Worm (Caenorhabditis elegans): ENCODE measurements around the gene tbg-1.

The tbg-1 gene

ce11 chrIII:9665490-9666179, 36.7 kb upstream of the tbg-1 start:
- no peak for TF ChIP-seq lin-13 (GFP tag; optimal IDR thresholded peaks at IDR 0.05)
- TF ChIP-seq T26A8.4 (GFP tag; IDR thresholded peaks at IDR 0.05): no peak
- no peak for TF ChIP-seq ZK546.5 (tag; optimal IDR thresholded peaks at IDR 0.05)
- no peak for TF ChIP-seq madf-9 (GFP tag; conservative IDR thresholded peaks at IDR 0.05)
- peak; percentile 56 for TF ChIP-seq dve-1 (tag; optimal IDR thresholded peaks at IDR 0.05; ENCODE audit: insufficient read depth)
- no peak for TF ChIP-seq dmd-8 (GFP tag; IDR thresholded peaks at IDR 0.05)
- TF ChIP-seq unc-39 (tag; optimal IDR thresholded peaks at IDR 0.05): no peak
- TF ChIP-seq rbr-2 (tag; optimal IDR thresholded peaks at IDR 0.05): peak; percentile 18
- peak; percentile 26 for TF ChIP-seq gei-8 (GFP tag; optimal IDR thresholded peaks at IDR 0.05)
- TF ChIP-seq madf-5 (GFP tag; IDR thresholded peaks at IDR 0.05): no peak
- TF ChIP-seq nhr-41 (GFP tag; IDR thresholded peaks at IDR 0.05): no peak
- peak in 1 of 2 experiments; percentile 23 for TF ChIP-seq hif-1 (tag; optimal IDR thresholded peaks at IDR 0.05)
- TF ChIP-seq ctbp-1 (GFP tag; IDR thresholded peaks at IDR 0.05): 0 out of 2 replicates have a peak, but pooled peaks have one; percentile 21
- TF ChIP-seq nhr-6 (tag; optimal IDR thresholded peaks at IDR 0.05): no peak
- no peak for TF ChIP-seq ceh-28 (tag; optimal IDR thresholded peaks at IDR 0.05)
- TF ChIP-seq nhr-10 (tag; optimal IDR thresholded peaks at IDR 0.05): no peak
- no peak for TF ChIP-seq unc-130 (GFP tag; optimal IDR thresholded peaks at IDR 0.05)
- TF ChIP-seq zip-2 (tag; optimal IDR thresholded peaks at IDR 0.05): no peak
- no peak for TF ChIP-seq daf-19 (GFP tag; conservative IDR thresholded peaks at IDR 0.05)
- TF ChIP-seq ztf-11 (tag; optimal IDR thresholded peaks at IDR 0.05): no peak
- TF ChIP-seq lsy-2 (tag; optimal IDR thresholded peaks at IDR 0.05): peak in 1 of 2 experiments; percentile 17
- no peak for TF ChIP-seq daf-16 (GFP tag; optimal IDR thresholded peaks at IDR 0.05)
- peak; percentile 66 for TF ChIP-seq daf-16 (tag; optimal IDR thresholded peaks at IDR 0.05)
- no peak for TF ChIP-seq ama-1 (optimal IDR thresholded peaks at IDR 0.05)
- peak; percentile 55; the same call in 1 of the 2 replicates for TF ChIP-seq pha-4 (GFP tag; IDR thresholded peaks at IDR 0.05)
- no peak for TF ChIP-seq pha-4 (tag; optimal IDR thresholded peaks at IDR 0.05)
- no peak for TF ChIP-seq spr-3 (GFP tag; optimal IDR thresholded peaks at IDR 0.05)
- no peak for TF ChIP-seq ZK337.2 (GFP tag; IDR thresholded peaks at IDR 0.05)
- TF ChIP-seq ceh-20 (GFP tag; IDR thresholded peaks at IDR 0.05): no peak
- TF ChIP-seq fkh-10 (GFP tag; optimal IDR thresholded peaks at IDR 0.05): peak; percentile 68
- no peak for TF ChIP-seq nhr-11 (tag; optimal IDR thresholded peaks at IDR 0.05)
- TF ChIP-seq snpc-1.2 (GFP tag; IDR thresholded peaks at IDR 0.05): no peak
- TF ChIP-seq nhr-76 (tag; optimal IDR thresholded peaks at IDR 0.05): no peak
- TF ChIP-seq T20F7.1 (GFP tag; optimal IDR thresholded peaks at IDR 0.05): no peak
- 0 out of 2 replicates have a peak, but pooled peaks have one; percentile 24 for TF ChIP-seq lin-1 (GFP tag; IDR thresholded peaks at IDR 0.05)
- TF ChIP-seq dmd-9 (GFP tag; IDR thresholded peaks at IDR 0.05): no peak
- TF ChIP-seq saeg-2 (GFP tag; IDR thresholded peaks at IDR 0.05): no peak
- no peak for TF ChIP-seq nhr-111 (GFP tag; optimal IDR thresholded peaks at IDR 0.05)
- 0 out of 2 replicates have a peak, but pooled peaks have one; percentile 34 for TF ChIP-seq arid-1 (GFP tag; conservative IDR thresholded peaks at IDR 0.05)
- peak; percentile 61 for TF ChIP-seq php-3 (GFP tag; IDR thresholded peaks at IDR 0.05)
- TF ChIP-seq hlh-11 (tag; optimal IDR thresholded peaks at IDR 0.05): peak; percentile 45
- peak; percentile 56 for TF ChIP-seq pqm-1 (tag; optimal IDR thresholded peaks at IDR 0.05)
- no peak for TF ChIP-seq egl-43 (GFP tag; IDR thresholded peaks at IDR 0.05)
- peak; percentile 94 for TF ChIP-seq aha-1 (tag)
- TF ChIP-seq nhr-42 (GFP tag; IDR thresholded peaks at IDR 0.05): no peak
- TF ChIP-seq lim-7 (GFP tag; IDR thresholded peaks at IDR 0.05): no peak
- TF ChIP-seq Y75B8A.6 (GFP tag; IDR thresholded peaks at IDR 0.05): no peak
- TF ChIP-seq egl-27 (tag; optimal IDR thresholded peaks at IDR 0.05): no peak
- TF ChIP-seq nhr-48 (tag; optimal IDR thresholded peaks at IDR 0.05): no peak
- TF ChIP-seq daf-8 (GFP tag; IDR thresholded peaks at IDR 0.05): no peak
- TF ChIP-seq F44E2.7 (GFP tag; IDR thresholded peaks at IDR 0.05): no peak
